Worm (Caenorhabditis elegans) whole organism, L1 larva: ENCODE results near the gene Y6G8.8.
"Not testable (repeated sequence)": the region's sequence is repeated elsewhere in the genome, so short reads cannot be mapped to it uniquely, and the experiment has no call there.

ENCODE experiments used
- C04F5.9 ChIP-seq: sonication (generic microtip); optimal IDR thresholded peaks from 2 replicates; lab custom pipeline; 2016; ENCODE audit warnings: missing genetic modification characterization, missing compliant biosample characterization
- C16A3.4 ChIP-seq: fragments of 150-350 bp; optimal IDR thresholded peaks from 2 replicates; lab custom pipeline; 2014; ENCODE audit warnings: missing biosample characterization, missing genetic modification characterization
- alr-1 ChIP-seq: fragments of 200-800 bp; sonication (Bioruptor generic); optimal IDR thresholded peaks from 2 replicates; lab custom pipeline; 2018; ENCODE audit warnings: borderline replicate concordance, mild to moderate bottlenecking, missing genetic modification characterization, missing compliant biosample characterization
- aly-2 ChIP-seq: fragments of 150-350 bp; optimal IDR thresholded peaks from 2 replicates; lab custom pipeline; 2014; ENCODE audit warnings: missing biosample characterization, missing genetic modification characterization
- ceh-88 ChIP-seq: fragments of 200-800 bp; sonication (Bioruptor generic); IDR thresholded peaks from 2 replicates; pipeline ENCODE4 v1.3.6; 2022; ENCODE audit warnings: missing genetic modification characterization, missing compliant biosample characterization
- dpl-1 ChIP-seq, 3 experiments: fragments of 150-350 bp in 2 of 3; sonication (generic microtip) in 1 of 3; optimal IDR thresholded peaks; 2 replicates each; lab custom pipeline; 2014 to 2017; ENCODE audit warnings: missing biosample characterization in 3 of 3, missing genetic modification characterization in 3 of 3, missing genetic modification reagents in 3 of 3
- efl-1 ChIP-seq, 4 experiments: fragments of 150-350 bp; optimal IDR thresholded peaks in 3 of 4; peaks in 1 of 4; 1 replicate in 1 of 4; 2 replicates in 3 of 4; lab custom pipeline; 2014; ENCODE audit warnings: missing biosample characterization in 2 of 4, missing genetic modification characterization in 2 of 4, missing genetic modification reagents in 2 of 4
- elt-2 ChIP-seq: sonication (generic microtip); optimal IDR thresholded peaks from 2 replicates; lab custom pipeline; 2016; ENCODE audit warnings: missing genetic modification characterization, mild to moderate bottlenecking, inconsistent platforms, missing compliant biosample characterization, missing genetic modification reagents
- elt-3 ChIP-seq, 6 experiments: fragments of 150-350 bp in 1 of 6; sonication (generic microtip); optimal IDR thresholded peaks; 2 replicates each; lab custom pipeline; 2017 to 2018; ENCODE audit warnings: missing biosample characterization in 6 of 6, missing genetic modification characterization in 6 of 6, inconsistent platforms in 1 of 6
- fkh-8 ChIP-seq: sonication (generic microtip); optimal IDR thresholded peaks from 2 replicates; lab custom pipeline; 2016; ENCODE audit warnings: mild to moderate bottlenecking, missing genetic modification characterization, missing compliant biosample characterization
- fos-1 ChIP-seq: fragments of 150-350 bp; optimal IDR thresholded peaks from 2 replicates; lab custom pipeline; 2014; ENCODE audit warnings: missing biosample characterization, missing genetic modification characterization
- hpl-2 ChIP-seq: fragments of 150-350 bp; optimal IDR thresholded peaks from 2 replicates; lab custom pipeline; 2014; ENCODE audit warnings: missing biosample characterization, missing genetic modification reagents, missing genetic modification characterization
- isw-1 ChIP-seq: fragments of 200-800 bp; sonication (Bioruptor generic); IDR thresholded peaks from 2 replicates; pipeline ENCODE4 v1.3.6; 2022; ENCODE audit warnings: missing genetic modification characterization, missing compliant biosample characterization
- lin-13 ChIP-seq: fragments of 150-350 bp; optimal IDR thresholded peaks from 2 replicates; lab custom pipeline; 2014; ENCODE audit warnings: missing biosample characterization, missing genetic modification reagents, missing genetic modification characterization
- lir-3 ChIP-seq: sonication (generic microtip); optimal IDR thresholded peaks from 2 replicates; lab custom pipeline; 2016; ENCODE audit warnings: mild to moderate bottlenecking, missing genetic modification characterization, moderate library complexity, missing compliant biosample characterization; ENCODE audit not compliant: poor library complexity
- lsy-2 ChIP-seq, 2 experiments: fragments of 150-350 bp; optimal IDR thresholded peaks; 2 replicates each; lab custom pipeline; 2014; ENCODE audit warnings: missing biosample characterization in 2 of 2, missing genetic modification characterization in 2 of 2
- mdl-1 ChIP-seq, 2 experiments: fragments of 150-350 bp; optimal IDR thresholded peaks; 2 replicates each; lab custom pipeline; 2014 to 2017; ENCODE audit warnings: missing biosample characterization in 2 of 2, missing genetic modification characterization in 2 of 2, inconsistent platforms in 1 of 2
- nhr-12 ChIP-seq: sonication (generic microtip); optimal IDR thresholded peaks from 2 replicates; lab custom pipeline; 2017; ENCODE audit warnings: missing biosample characterization, missing genetic modification characterization
- nhr-19 ChIP-seq: fragments of 200-800 bp; sonication (Bioruptor generic); conservative IDR thresholded peaks from 2 replicates; pipeline ENCODE4 v1.3.6; 2022; ENCODE audit warnings: missing genetic modification characterization, missing compliant biosample characterization
- nhr-77 ChIP-seq: fragments of 150-350 bp; optimal IDR thresholded peaks from 2 replicates; lab custom pipeline; 2014; ENCODE audit warnings: missing biosample characterization, missing genetic modification characterization
- pax-3 ChIP-seq: fragments of 200-800 bp; sonication (Bioruptor generic); optimal IDR thresholded peaks from 2 replicates; lab custom pipeline; 2018; ENCODE audit warnings: mild to moderate bottlenecking, missing genetic modification characterization, moderate library complexity, missing compliant biosample characterization
- rnt-1 ChIP-seq: sonication (generic microtip); optimal IDR thresholded peaks from 2 replicates; lab custom pipeline; 2016; ENCODE audit warnings: mild to moderate bottlenecking, missing genetic modification characterization, moderate library complexity, missing compliant biosample characterization
- skn-1 ChIP-seq: fragments of 150-350 bp; optimal IDR thresholded peaks from 2 replicates; lab custom pipeline; 2014; ENCODE audit warnings: missing biosample characterization, missing genetic modification characterization
- snu-23 ChIP-seq: sonication (generic microtip); optimal IDR thresholded peaks from 2 replicates; lab custom pipeline; 2016; ENCODE audit warnings: missing genetic modification characterization, missing compliant biosample characterization
- sox-4 ChIP-seq: sonication (generic microtip); optimal IDR thresholded peaks from 2 replicates; lab custom pipeline; 2016; ENCODE audit warnings: missing genetic modification characterization, missing compliant biosample characterization
- tbx-2 ChIP-seq: sonication (generic microtip); optimal IDR thresholded peaks from 2 replicates; lab custom pipeline; 2016; ENCODE audit warnings: missing genetic modification characterization, missing compliant biosample characterization
- unc-130 ChIP-seq: fragments of 150-350 bp; optimal IDR thresholded peaks from 2 replicates; lab custom pipeline; 2017; ENCODE audit warnings: missing biosample characterization, missing genetic modification characterization, inconsistent platforms
- unc-86 ChIP-seq: sonication (generic microtip); optimal IDR thresholded peaks from 2 replicates; lab custom pipeline; 2016; ENCODE audit warnings: missing genetic modification characterization, missing compliant biosample characterization
- unc-98 ChIP-seq: fragments of 200-800 bp; sonication (Bioruptor generic); IDR thresholded peaks from 2 replicates; pipeline ENCODE4 v1.3.6; 2022; ENCODE audit warnings: missing genetic modification characterization, missing compliant biosample characterization
- vab-15 ChIP-seq: sonication (generic microtip); optimal IDR thresholded peaks from 2 replicates; lab custom pipeline; 2017; ENCODE audit warnings: missing genotype, mild to moderate bottlenecking, missing genetic modification characterization, missing compliant biosample characterization
- xbp-1 ChIP-seq: sonication (generic microtip); optimal IDR thresholded peaks from 2 replicates; lab custom pipeline; 2016; ENCODE audit warnings: missing genetic modification characterization, missing compliant biosample characterization
- zip-4 ChIP-seq: fragments of 200-800 bp; sonication (Bioruptor generic); optimal IDR thresholded peaks from 2 replicates; lab custom pipeline; 2018; ENCODE audit warnings: mild to moderate bottlenecking, missing genetic modification characterization, moderate library complexity, missing compliant biosample characterization
- ztf-4 ChIP-seq: fragments of 150-350 bp; optimal IDR thresholded peaks from 2 replicates; lab custom pipeline; 2014; ENCODE audit warnings: missing biosample characterization, missing genetic modification characterization

Y6G8.8 gene

DNA sequence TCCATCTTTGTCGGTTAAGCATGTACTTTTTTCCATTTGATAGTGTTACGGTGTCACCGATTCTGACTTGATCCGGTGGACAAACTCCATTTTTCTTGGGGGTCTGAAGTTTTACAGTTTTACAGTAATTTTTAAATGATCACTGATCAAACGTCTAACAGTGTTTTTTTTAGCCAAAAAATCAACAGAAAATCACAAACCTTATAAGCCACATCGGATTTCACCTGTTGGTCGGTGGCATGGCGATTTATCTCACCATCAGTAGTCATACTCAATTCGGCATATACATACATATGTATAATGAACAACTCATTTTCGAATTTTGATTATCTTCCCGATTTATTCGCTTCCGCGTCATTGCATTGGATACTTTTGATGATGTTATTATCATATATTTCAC is 12.6 kb upstream of the Y6G8.8 start, which contains the start of gene srz-91:
TSS of gene srz-91 (plus strand) at position 301 of the 400 bp plus-strand sequence.
- TF ChIP-seq lsy-2 (tag; optimal IDR thresholded peaks at IDR 0.05; lab: Kevin White, UChicago) (no peak), vab-15 (no peak), lin-13 (GFP tag; lab: Kevin White, UChicago) (no peak), aly-2 (tag; lab: Kevin White, UChicago) (no peak), isw-1 (GFP tag; lab: Robert Waterston, UW) (no peak)

DNA sequence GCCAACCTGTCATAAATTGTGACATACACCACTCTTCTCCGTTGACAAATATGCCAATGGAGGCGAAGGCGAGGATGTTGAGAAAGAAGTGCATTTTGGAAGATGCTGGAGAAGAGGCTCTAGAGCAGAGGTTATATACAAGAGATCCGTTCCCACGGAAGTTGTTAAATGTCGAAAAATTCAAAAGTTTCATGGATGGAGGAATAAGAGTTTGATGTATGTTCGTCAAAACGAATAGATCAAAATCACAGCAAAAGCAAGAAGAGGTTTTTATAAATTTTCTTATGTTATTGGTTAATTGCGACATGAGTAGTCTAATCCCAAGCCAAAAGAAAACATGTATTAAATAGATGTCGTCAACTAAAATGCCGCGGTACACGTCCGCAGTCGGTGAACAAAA is 9.9 kb upstream of the Y6G8.8 start, which contains the start of gene Y6G8.15:
TSS of gene Y6G8.15 (minus strand) at position 101 of the 400 bp plus-strand sequence.
- not testable (repeated sequence) for TF ChIP-seq nhr-77 (tag; lab: Kevin White, UChicago); alr-1; pax-3

DNA sequence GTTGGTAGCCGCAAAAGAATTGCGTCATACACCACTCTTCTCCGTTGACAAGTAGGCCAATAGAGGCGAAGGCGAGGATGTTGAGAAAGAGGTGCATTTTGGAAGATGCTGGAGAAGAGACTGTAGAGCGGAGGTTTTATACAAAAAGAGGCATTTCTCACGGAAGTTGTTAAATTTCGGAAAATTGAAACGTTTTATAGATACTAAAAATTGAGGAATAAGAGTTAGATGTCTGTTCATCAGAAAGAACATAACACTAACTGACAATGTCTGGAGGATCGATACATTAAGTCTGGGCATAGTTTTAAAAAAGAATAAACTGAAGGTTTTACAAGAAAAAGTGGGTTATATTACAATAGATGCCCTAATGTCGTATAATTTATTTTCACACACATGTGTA is 6.1 kb upstream of the Y6G8.8 start, which contains the start of gene Y6G8.14:
TSS of gene Y6G8.14 (minus strand) at position 101 of the 400 bp plus-strand sequence.
- TF ChIP-seq snu-23 (GFP tag; lab: Kevin White, UChicago) = no peak
- TF ChIP-seq skn-1 = no peak
- TF ChIP-seq nhr-19 (GFP tag; lab: Robert Waterston, UW) = no peak
- no peak for TF ChIP-seq unc-86 (tag; lab: Kevin White, UChicago)
- no peak for TF ChIP-seq lir-3 (tag; lab: Kevin White, UChicago)
- TF ChIP-seq nhr-12 (tag; lab: Kevin White, UChicago) = no peak
- no peak for TF ChIP-seq xbp-1 (tag; lab: Kevin White, UChicago)
- TF ChIP-seq mdl-1 (tag; optimal IDR thresholded peaks at IDR 0.05; lab: Kevin White, UChicago) = no peak
- no peak for TF ChIP-seq fos-1

DNA sequence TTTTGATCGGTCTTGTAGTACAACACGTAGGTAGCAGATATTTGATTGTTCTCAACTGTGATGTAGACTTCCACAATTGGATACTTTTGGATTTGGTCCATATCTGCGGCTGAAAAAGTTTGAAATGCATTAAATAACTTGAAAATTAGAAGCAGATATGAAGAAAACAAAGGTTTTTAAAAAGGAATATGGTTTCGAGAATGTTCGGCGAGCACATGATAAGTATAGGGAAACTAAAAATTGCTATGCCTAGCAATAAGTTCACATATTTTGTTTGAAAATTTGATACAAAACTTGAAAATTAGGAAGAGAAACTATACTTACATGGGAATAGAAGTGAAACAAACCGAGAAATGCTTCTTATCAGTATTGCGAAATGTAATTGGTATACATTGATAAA is 4.8 kb upstream of the Y6G8.8 start, which contains the start of gene Y6G8.5:
TSS of gene Y6G8.5 (minus strand) at position 101 of the 400 bp plus-strand sequence.
- TF ChIP-seq efl-1 (optimal IDR thresholded peaks at IDR 0.05; lab: Kevin White, UChicago) = no peak
- TF ChIP-seq efl-1 (GFP tag; optimal IDR thresholded peaks at IDR 0.05 in 1 of 2; lab: Kevin White, UChicago) = peak in 1 of 2 experiments; percentile 2
- no peak for TF ChIP-seq tbx-2
- peak; percentile 12 for TF ChIP-seq elt-2 (tag; lab: Kevin White, UChicago)

DNA sequence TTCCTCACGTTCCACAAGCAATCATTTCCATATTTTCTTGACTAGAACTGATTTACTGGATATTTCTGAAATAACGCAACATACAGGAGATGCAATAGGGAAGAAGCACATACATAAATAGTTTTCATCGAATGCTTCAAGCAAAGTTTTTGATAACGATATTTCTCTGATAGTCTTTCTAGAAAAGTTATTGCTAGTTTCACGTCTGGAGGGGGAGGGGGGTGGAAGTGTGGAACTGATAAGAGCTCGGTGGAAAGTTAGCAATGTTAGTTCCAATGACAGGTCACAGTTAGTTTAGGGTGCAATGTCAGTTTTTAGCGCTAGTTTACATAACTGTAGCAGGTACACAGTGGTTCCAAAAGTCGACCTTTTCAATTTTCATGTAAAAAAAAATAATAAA is 3.6 kb upstream of the Y6G8.8 start, which contains the start of gene Y6G8.6:
TSS of gene Y6G8.6 (minus strand) at position 98 of the 400 bp plus-strand sequence.
- no peak for TF ChIP-seq snu-23 (GFP tag; lab: Kevin White, UChicago)
- TF ChIP-seq C04F5.9 = no peak
- TF ChIP-seq elt-2 (tag; lab: Kevin White, UChicago) = peak; percentile 72
- no peak for TF ChIP-seq rnt-1

DNA sequence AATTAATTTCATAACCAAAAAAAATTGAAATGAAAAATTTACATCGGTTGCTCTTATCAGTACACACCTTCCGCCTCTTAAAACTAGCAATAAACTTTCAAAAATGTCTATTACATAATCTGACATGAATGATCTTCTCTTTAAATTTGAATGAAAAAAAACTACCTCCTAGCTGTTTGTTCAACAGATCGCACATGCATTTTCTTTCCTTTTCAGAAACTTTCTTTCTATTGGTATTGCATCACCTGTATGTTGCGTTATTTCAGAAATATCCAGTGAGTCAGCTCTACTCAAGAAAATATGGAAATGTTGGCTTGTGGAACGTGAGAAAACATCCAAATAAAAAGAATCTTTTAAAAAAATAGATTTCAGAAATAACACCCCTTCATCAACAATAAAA is 2.9 kb downstream of the Y6G8.8 start, which contains the start of gene F57G4.1:
TSS of gene F57G4.1 (plus strand) at position 301 of the 400 bp plus-strand sequence.
- TF ChIP-seq hpl-2 (GFP tag; lab: Kevin White, UChicago) = no peak
- TF ChIP-seq zip-4 (GFP tag; lab: Kevin White, UChicago) = no peak
- no peak for TF ChIP-seq isw-1 (GFP tag; lab: Robert Waterston, UW)
- no peak for TF ChIP-seq elt-3 (tag; optimal IDR thresholded peaks at IDR 0.05; lab: Kevin White, UChicago)
- no peak for TF ChIP-seq ztf-4 (tag; lab: Kevin White, UChicago)
- no peak for TF ChIP-seq vab-15
- TF ChIP-seq sox-4 (tag; lab: Kevin White, UChicago) = no peak
- TF ChIP-seq fkh-8 (tag; lab: Kevin White, UChicago) = no peak
- no peak for TF ChIP-seq C16A3.4 (tag; lab: Kevin White, UChicago)
- no peak for TF ChIP-seq dpl-1 (GFP tag; optimal IDR thresholded peaks at IDR 0.05; lab: Kevin White, UChicago)
- no peak for TF ChIP-seq unc-98 (GFP tag; lab: Robert Waterston, UW)
- no peak for TF ChIP-seq unc-130 (tag; lab: Kevin White, UChicago)
- TF ChIP-seq ceh-88 (GFP tag; lab: Robert Waterston, UW) = no peak
- TF ChIP-seq fos-1 = no peak
